Worm (Caenorhabditis elegans): Measurements from ENCODE around the gene Y22D7AL.15.

The Y22D7AL.15 gene

ce11 chrIII:1659763-1660162 lies at the start of gene Y22D7AL.15:
Y22D7AL.15 (minus strand) TSS chrIII:1659863.
- no peak for TF ChIP-seq egl-27 (tag; optimal IDR thresholded peaks at IDR 0.05)
- no peak for TF ChIP-seq nhr-77 (tag; optimal IDR thresholded peaks at IDR 0.05)
- TF ChIP-seq sea-2 (GFP tag; optimal IDR thresholded peaks at IDR 0.05): no peak
- no peak for TF ChIP-seq aly-2 (tag; optimal IDR thresholded peaks at IDR 0.05)
- TF ChIP-seq nhr-25 (tag; optimal IDR thresholded peaks at IDR 0.05): no peak
- no peak for TF ChIP-seq fkh-2 (tag; optimal IDR thresholded peaks at IDR 0.05)
- no peak for TF ChIP-seq lsy-12 (tag; optimal IDR thresholded peaks at IDR 0.05)
- TF ChIP-seq ceh-82 (tag; optimal IDR thresholded peaks at IDR 0.05): no peak
- TF ChIP-seq tbx-2 (tag; optimal IDR thresholded peaks at IDR 0.05): no peak
- no peak for TF ChIP-seq egl-5 (tag; optimal IDR thresholded peaks at IDR 0.05)
- no peak for TF ChIP-seq lin-15B (tag; optimal IDR thresholded peaks at IDR 0.05)

- TF ChIP-seq mml-1 (tag; optimal IDR thresholded peaks at IDR 0.05) (no peak), snpc-4 (tag; optimal IDR thresholded peaks at IDR 0.05) (no peak), lin-39 (tag; optimal IDR thresholded peaks at IDR 0.05) (no peak), jun-1 (tag; optimal IDR thresholded peaks at IDR 0.05) (no peak), nhr-12 (tag; optimal IDR thresholded peaks at IDR 0.05) (no peak), egl-5 (tag; optimal IDR thresholded peaks at IDR 0.05) (no peak), eor-1 (tag; optimal IDR thresholded peaks at IDR 0.05) (no peak), elt-3 (tag; optimal IDR thresholded peaks at IDR 0.05) (no peak), mdl-1 (tag; optimal IDR thresholded peaks at IDR 0.05) (no peak), nhr-77 (tag; optimal IDR thresholded peaks at IDR 0.05) (no peak), nhr-28 (tag; optimal IDR thresholded peaks at IDR 0.05) (no peak), nhr-11 (tag; optimal IDR thresholded peaks at IDR 0.05) (no peak), R02D3.7 (tag; optimal IDR thresholded peaks at IDR 0.05) (no peak), ztf-4 (tag; optimal IDR thresholded peaks at IDR 0.05) (no peak), ceh-9 (tag; optimal IDR thresholded peaks at IDR 0.05) (no peak), daf-12 (tag; optimal IDR thresholded peaks at IDR 0.05) (no peak), hmg-11 (tag; optimal IDR thresholded peaks at IDR 0.05) (no peak), nhr-237 (tag; optimal IDR thresholded peaks at IDR 0.05) (no peak), nhr-23 (tag; optimal IDR thresholded peaks at IDR 0.05) (no peak), ZK546.5 (tag; optimal IDR thresholded peaks at IDR 0.05) (no peak)
These were observed 46.1 kb upstream of the Y22D7AL.15 start, which contains the start of the genes fbxa-13 and Y22D7AR.2 for ce11 chrIII:1705799-1706198. fbxa-13 (minus strand) TSS chrIII:1705899. Y22D7AR.2 (plus strand) TSS chrIII:1705946.

- TF ChIP-seq nhr-23 (tag; optimal IDR thresholded peaks at IDR 0.05): no peak
- peak; percentile 13 for TF ChIP-seq lin-15B (tag; optimal IDR thresholded peaks at IDR 0.05)
- TF ChIP-seq hmg-11 (tag; optimal IDR thresholded peaks at IDR 0.05): peak; percentile 68
These were observed 45.7 kb upstream of the Y22D7AL.15 start for ce11 chrIII:1705331-1705730.

- TF ChIP-seq ceh-82 (tag; optimal IDR thresholded peaks at IDR 0.05): no peak
- no peak for TF ChIP-seq ZK546.5 (tag; optimal IDR thresholded peaks at IDR 0.05)
- no peak for TF ChIP-seq lin-39 (tag; optimal IDR thresholded peaks at IDR 0.05)
- TF ChIP-seq elt-3 (tag; optimal IDR thresholded peaks at IDR 0.05): no peak
- no peak for TF ChIP-seq zag-1 (tag; optimal IDR thresholded peaks at IDR 0.05)
- no peak for TF ChIP-seq hmg-11 (tag; optimal IDR thresholded peaks at IDR 0.05)
- TF ChIP-seq nhr-11 (tag; optimal IDR thresholded peaks at IDR 0.05): no peak
- no peak for TF ChIP-seq egl-5 (tag; optimal IDR thresholded peaks at IDR 0.05)
- no peak for TF ChIP-seq snpc-4 (tag; optimal IDR thresholded peaks at IDR 0.05)
- no peak for TF ChIP-seq nhr-23 (tag; optimal IDR thresholded peaks at IDR 0.05)
These were observed 44.4 kb upstream of the Y22D7AL.15 start for ce11 chrIII:1704020-1704419.

ce11 chrIII:1702337-1702736 lies 42.7 kb upstream of the Y22D7AL.15 start, which contains the start of gene spex-3:
spex-3 (minus strand) TSS chrIII:1702437.
- TF ChIP-seq ceh-9 (tag; optimal IDR thresholded peaks at IDR 0.05) (no peak), fkh-2 (tag; optimal IDR thresholded peaks at IDR 0.05) (no peak), lin-39 (tag; optimal IDR thresholded peaks at IDR 0.05) (no peak), ceh-28 (tag; optimal IDR thresholded peaks at IDR 0.05) (no peak)

- TF ChIP-seq nfya-1 (tag; optimal IDR thresholded peaks at IDR 0.05; ENCODE audit: insufficient read depth) (no peak), pha-4 (tag; optimal IDR thresholded peaks at IDR 0.05) (peak; percentile 12), elt-2 (tag; optimal IDR thresholded peaks at IDR 0.05) (peak; percentile 83), eor-1 (tag; optimal IDR thresholded peaks at IDR 0.05) (no peak), pqm-1 (tag; optimal IDR thresholded peaks at IDR 0.05) (peak; percentile 32)
These were observed 39.2 kb upstream of the Y22D7AL.15 start, which contains the start of gene fbxa-74 for ce11 chrIII:1698842-1699241. fbxa-74 (minus strand) TSS chrIII:1698986.
